Worm (Caenorhabditis elegans): Measurements from ENCODE around the gene taf-12.
A peak's percentile ranks its signal among the peaks of the same experiment; 100 is the strongest.

The taf-12 gene

DNA sequence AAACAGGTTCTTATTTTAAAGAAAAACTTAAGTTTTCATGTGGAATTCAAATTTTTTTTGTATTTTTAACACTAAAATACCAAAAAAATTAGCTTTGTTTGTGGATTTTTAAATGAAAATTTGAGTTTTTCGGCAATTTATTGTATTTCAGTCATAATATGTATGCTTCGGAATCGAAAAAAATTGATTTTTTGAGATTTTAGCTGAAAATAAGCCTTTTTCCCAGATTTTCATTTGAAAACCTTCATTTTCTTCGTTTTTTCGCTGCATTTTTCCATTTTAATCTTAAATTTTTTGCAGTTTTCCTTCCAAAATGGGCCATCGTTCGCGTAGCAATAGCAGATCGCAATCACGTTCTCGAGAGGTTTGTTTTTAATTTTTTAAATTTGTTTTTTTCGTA is 43.0 kb downstream of the taf-12 start, which contains the start of gene rsp-8:
TSS of gene rsp-8 (plus strand) at position 301 of the 400 bp plus-strand sequence.
- TF ChIP-seq dao-5 (tag; optimal IDR thresholded peaks at IDR 0.05) (no peak), W03F9.2 (tag; optimal IDR thresholded peaks at IDR 0.05) (no peak), him-1 (tag; optimal IDR thresholded peaks at IDR 0.05) (no peak)

DNA sequence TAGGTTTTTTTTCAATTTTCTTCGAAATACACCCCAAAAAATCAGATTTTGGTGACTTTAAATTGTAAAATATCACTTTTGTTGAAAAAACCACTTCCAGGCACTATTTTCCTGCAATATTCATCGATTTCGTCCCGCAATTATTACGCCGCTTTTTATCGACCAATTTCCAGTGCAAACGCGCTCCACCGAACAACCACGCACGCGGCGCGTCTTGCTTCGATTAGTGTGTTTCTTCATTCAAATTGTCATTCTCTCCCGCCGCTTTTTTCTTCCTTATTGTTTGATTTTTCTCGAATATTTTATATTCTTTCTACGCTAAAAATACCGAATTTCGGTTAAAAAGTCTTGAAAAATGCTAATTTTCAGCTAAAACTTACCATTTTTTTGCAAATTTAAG is 43.4 kb downstream of the taf-12 start:
- TF ChIP-seq dao-5 (tag; optimal IDR thresholded peaks at IDR 0.05) (no peak), W03F9.2 (tag; optimal IDR thresholded peaks at IDR 0.05) (peak; percentile 19)

DNA sequence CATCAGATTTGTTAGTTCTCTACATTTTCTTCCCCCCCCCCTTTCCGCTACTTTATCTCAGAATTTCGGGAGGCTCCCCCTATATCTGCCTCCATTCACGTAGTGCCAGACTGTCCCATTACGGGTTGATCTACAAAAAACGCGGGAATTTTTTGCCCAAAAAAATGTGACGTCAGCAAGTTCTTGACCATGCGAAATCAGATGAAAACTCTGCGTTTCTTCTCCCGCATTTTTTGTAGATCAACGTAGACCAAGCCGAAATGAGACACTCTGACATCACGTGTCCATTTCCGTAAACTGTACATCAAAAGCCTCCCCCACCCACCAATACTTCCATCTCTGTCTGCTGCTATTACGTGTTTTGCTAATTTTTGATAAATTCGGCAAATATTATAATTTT is 44.5 kb downstream of the taf-12 start:
- no peak for TF ChIP-seq W03F9.2 (tag; optimal IDR thresholded peaks at IDR 0.05)
- TF ChIP-seq him-1 (tag; optimal IDR thresholded peaks at IDR 0.05): no peak
- no peak for TF ChIP-seq dao-5 (tag; optimal IDR thresholded peaks at IDR 0.05)

ce11 chrIII:11824088-11824487 is 45.0 kb downstream of the taf-12 start:
- TF ChIP-seq him-1 (tag; optimal IDR thresholded peaks at IDR 0.05) (no peak), W03F9.2 (tag; optimal IDR thresholded peaks at IDR 0.05) (no peak), dao-5 (tag; optimal IDR thresholded peaks at IDR 0.05) (no peak)

DNA sequence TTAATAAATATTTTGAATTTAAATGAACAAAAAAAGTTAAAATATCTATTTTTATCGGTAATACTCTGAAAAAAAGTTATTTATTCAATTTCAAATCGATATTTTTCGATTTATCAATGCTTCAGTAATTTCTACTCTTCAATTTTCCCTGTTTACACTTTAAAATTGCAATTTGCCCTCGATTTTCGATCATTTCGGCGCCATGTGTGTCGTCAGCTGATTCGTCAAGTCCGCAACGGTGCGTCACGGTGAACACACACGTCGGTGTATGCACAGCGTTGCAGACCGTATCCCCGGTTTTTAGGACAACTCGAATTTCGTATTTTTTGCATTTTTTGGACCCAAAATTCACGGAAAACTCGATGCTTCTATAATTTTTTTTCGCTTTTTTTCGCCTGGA is 45.8 kb downstream of the taf-12 start, which contains the start of gene C18D11.3:
TSS of gene C18D11.3 (plus strand) at position 189 of the 400 bp plus-strand sequence.
- TF ChIP-seq dao-5 (tag; optimal IDR thresholded peaks at IDR 0.05): no peak
- TF ChIP-seq him-1 (tag; optimal IDR thresholded peaks at IDR 0.05): peak; percentile 35
- peak; percentile 79 for TF ChIP-seq W03F9.2 (tag; optimal IDR thresholded peaks at IDR 0.05)

ce11 chrIII:11822407-11822806 is 46.7 kb downstream of the taf-12 start, which contains the start of gene maa-1:
maa-1 (minus strand) TSS chrIII:11822526.
- no peak for TF ChIP-seq him-1 (tag; optimal IDR thresholded peaks at IDR 0.05)
- no peak for TF ChIP-seq W03F9.2 (tag; optimal IDR thresholded peaks at IDR 0.05)
- no peak for TF ChIP-seq dao-5 (tag; optimal IDR thresholded peaks at IDR 0.05)

ce11 chrIII:11817865-11818264 is 51.2 kb downstream of the taf-12 start:
- TF ChIP-seq dao-5 (tag; optimal IDR thresholded peaks at IDR 0.05): no peak
- TF ChIP-seq him-1 (tag; optimal IDR thresholded peaks at IDR 0.05): no peak
- TF ChIP-seq W03F9.2 (tag; optimal IDR thresholded peaks at IDR 0.05): no peak

- no peak for TF ChIP-seq him-1 (tag; optimal IDR thresholded peaks at IDR 0.05)
- no peak for TF ChIP-seq W03F9.2 (tag; optimal IDR thresholded peaks at IDR 0.05)
These were observed 52.5 kb downstream of the taf-12 start, which contains the start of gene C18D11.1 for ce11 chrIII:11816523-11817003. C18D11.1 (plus strand) TSS chrIII:11816573.

- TF ChIP-seq W03F9.2 (tag; optimal IDR thresholded peaks at IDR 0.05) (no peak), him-1 (tag; optimal IDR thresholded peaks at IDR 0.05) (no peak), dao-5 (tag; optimal IDR thresholded peaks at IDR 0.05) (no peak)
These were observed 54.4 kb downstream of the taf-12 start for ce11 chrIII:11814653-11815052.
